Worm (Caenorhabditis elegans): ENCODE results near the gene C16E9.1.

The C16E9.1 gene

DNA sequence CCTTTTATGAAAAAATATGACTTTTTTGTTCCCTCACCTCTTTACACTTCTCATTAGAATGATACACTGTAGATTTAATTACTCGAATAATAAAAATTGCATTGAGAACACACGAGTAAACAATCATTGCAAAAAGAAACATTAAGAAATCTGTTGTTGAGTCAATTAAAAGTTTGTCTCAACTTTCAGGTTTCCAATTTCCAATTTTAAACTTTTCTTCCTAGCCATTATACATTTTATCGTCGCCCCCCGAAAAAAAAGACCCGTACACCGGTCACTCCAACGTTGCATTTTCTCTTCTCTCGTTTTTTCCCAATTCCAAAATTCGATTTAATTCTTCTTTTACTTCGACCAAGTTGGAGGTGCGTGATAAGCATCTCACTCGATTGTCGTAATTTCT is at the start of gene C16E9.1:
Gene C16E9.1 (plus strand): TSS at position 301 of the 400 bp plus-strand sequence.
- TF ChIP-seq unc-130 (tag; optimal IDR thresholded peaks at IDR 0.05) (no peak), nhr-20 (tag; optimal IDR thresholded peaks at IDR 0.05) (no peak), blmp-1 (tag; optimal IDR thresholded peaks at IDR 0.05) (peak; percentile 66), zag-1 (tag; optimal IDR thresholded peaks at IDR 0.05) (no peak), lin-14 (GFP tag; optimal IDR thresholded peaks at IDR 0.05) (peak; percentile 0), unc-62 (GFP tag; optimal IDR thresholded peaks at IDR 0.05) (no peak), elt-3 (tag; optimal IDR thresholded peaks at IDR 0.05) (peak in 1 of 6 experiments; percentile 33), nhr-90 (tag; optimal IDR thresholded peaks at IDR 0.05; ENCODE audit: poor library complexity) (no peak), hpl-2 (GFP tag; optimal IDR thresholded peaks at IDR 0.05) (no peak), unc-98 (GFP tag; IDR thresholded peaks at IDR 0.05) (no peak), hlh-17 (GFP tag; optimal IDR thresholded peaks at IDR 0.05; ENCODE audit: borderline replicate concordance) (no peak), sup-37 (GFP tag; optimal IDR thresholded peaks at IDR 0.05) (no peak), ztf-11 (tag; optimal IDR thresholded peaks at IDR 0.05) (no peak), Y116A8C.19 (tag; optimal IDR thresholded peaks at IDR 0.05; ENCODE audit: borderline replicate concordance) (no peak), vab-15 (tag; optimal IDR thresholded peaks at IDR 0.05) (no peak), egl-27 (tag; optimal IDR thresholded peaks at IDR 0.05) (no peak), swsn-7 (tag; optimal IDR thresholded peaks at IDR 0.05) (no peak), unc-86 (tag; optimal IDR thresholded peaks at IDR 0.05) (no peak)

- TF ChIP-seq lin-14 (GFP tag; optimal IDR thresholded peaks at IDR 0.05) = peak; percentile 55
- no peak for TF ChIP-seq efl-1 (optimal IDR thresholded peaks at IDR 0.05)
- no peak for TF ChIP-seq efl-1 (GFP tag; optimal IDR thresholded peaks at IDR 0.05 in 1 of 2)
- TF ChIP-seq egl-13 (tag; optimal IDR thresholded peaks at IDR 0.05) = no peak
- no peak for TF ChIP-seq pag-3 (tag; optimal IDR thresholded peaks at IDR 0.05; ENCODE audit: borderline replicate concordance, insufficient read depth)
- TF ChIP-seq ets-5 (GFP tag; IDR thresholded peaks at IDR 0.05) = no peak
- no peak for TF ChIP-seq zip-4 (GFP tag; optimal IDR thresholded peaks at IDR 0.05)
- no peak for TF ChIP-seq irx-1 (tag; optimal IDR thresholded peaks at IDR 0.05)
- TF ChIP-seq fkh-10 (GFP tag; optimal IDR thresholded peaks at IDR 0.05) = peak; percentile 5
- no peak for TF ChIP-seq nhr-12 (tag; optimal IDR thresholded peaks at IDR 0.05)
Measured at ce11 chrX:6893074-6893473, 46.9 kb upstream of the C16E9.1 start.

- TF ChIP-seq elt-2 (tag; optimal IDR thresholded peaks at IDR 0.05) = no peak
- no peak for TF ChIP-seq egl-13 (tag; optimal IDR thresholded peaks at IDR 0.05)
- TF ChIP-seq lsy-2 (tag; optimal IDR thresholded peaks at IDR 0.05) = peak in 1 of 2 experiments; percentile 48
- peak; percentile 12 for TF ChIP-seq blmp-1 (tag; optimal IDR thresholded peaks at IDR 0.05)
- peak; percentile 69 for TF ChIP-seq lin-14 (GFP tag; optimal IDR thresholded peaks at IDR 0.05)
- no peak for TF ChIP-seq ceh-8 (GFP tag; optimal IDR thresholded peaks at IDR 0.05)
- TF ChIP-seq nhr-71 (tag; optimal IDR thresholded peaks at IDR 0.05) = peak; percentile 45
- TF ChIP-seq rnt-1 (tag; optimal IDR thresholded peaks at IDR 0.05) = peak; percentile 42
- TF ChIP-seq C04F5.9 (tag; optimal IDR thresholded peaks at IDR 0.05) = no peak
- TF ChIP-seq efl-1 (optimal IDR thresholded peaks at IDR 0.05) = no peak
- peak in 1 of 2 experiments; percentile 28 for TF ChIP-seq efl-1 (GFP tag; optimal IDR thresholded peaks at IDR 0.05 in 1 of 2)
Measured at ce11 chrX:6894104-6894503, 45.9 kb upstream of the C16E9.1 start.

DNA sequence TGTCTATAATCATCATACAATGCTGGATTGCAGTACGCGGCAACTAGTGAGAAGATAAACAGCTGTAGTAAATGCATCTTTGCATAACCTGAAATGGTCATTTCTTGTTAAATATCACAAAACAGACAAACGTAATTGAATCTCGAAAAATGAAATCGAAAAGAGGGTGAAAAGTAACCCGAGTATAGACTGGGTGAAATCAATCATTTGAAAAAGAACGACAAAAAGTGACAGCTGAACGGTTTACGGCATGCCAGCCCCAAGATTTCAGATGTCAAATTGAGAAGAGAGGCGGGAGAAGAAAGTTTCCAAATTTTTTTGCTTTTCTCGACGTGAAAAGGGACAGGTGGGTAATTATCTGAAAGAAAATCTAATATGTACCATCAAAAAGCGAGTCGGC is 40.2 kb upstream of the C16E9.1 start, which contains the start of gene F14B8.4:
Gene F14B8.4 (minus strand): TSS at position 101 of the 400 bp plus-strand sequence.
- TF ChIP-seq nhr-85 (tag) = peak; percentile 53
- no peak for TF ChIP-seq nhr-20 (tag; optimal IDR thresholded peaks at IDR 0.05)
- TF ChIP-seq ceh-63 (GFP tag; optimal IDR thresholded peaks at IDR 0.05) = no peak
- TF ChIP-seq Y116A8C.19 (tag; optimal IDR thresholded peaks at IDR 0.05; ENCODE audit: borderline replicate concordance) = no peak
